Worm (Caenorhabditis elegans): Measurements from ENCODE around the gene Y80D4G.2.

Y80D4G.2 gene

DNA sequence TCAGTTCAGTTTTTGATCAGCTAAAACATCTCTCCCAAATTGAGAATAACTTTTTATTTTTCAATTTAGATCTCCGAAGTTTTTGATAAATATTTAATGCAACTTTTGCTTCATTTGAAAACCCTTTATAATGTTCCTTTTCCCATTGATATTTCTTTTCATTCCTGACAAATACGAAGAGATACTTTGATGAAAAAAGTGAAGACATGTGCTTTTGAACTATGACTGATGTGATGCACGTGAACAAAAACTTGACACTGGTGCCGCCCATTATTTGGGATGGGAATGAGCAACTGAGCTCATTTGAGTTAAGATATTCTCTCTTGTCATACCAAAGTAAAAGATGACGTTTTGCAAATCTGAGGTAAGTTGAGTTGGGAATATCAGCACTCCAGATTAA, 21.8 kb upstream of the Y80D4G.2 start, which contains the start of gene T04A6.1:
T04A6.1 (plus strand) TSS at position 301 of the 400 bp plus-strand sequence.
- TF ChIP-seq zip-5 (tag; optimal IDR thresholded peaks at IDR 0.05) (no peak), gmeb-2 (tag; optimal IDR thresholded peaks at IDR 0.05) (no peak), fax-1 (tag; optimal IDR thresholded peaks at IDR 0.05) (no peak), ceh-2 (tag; optimal IDR thresholded peaks at IDR 0.05) (no peak), pat-9 (tag; optimal IDR thresholded peaks at IDR 0.05) (no peak), ceh-24 (tag; optimal IDR thresholded peaks at IDR 0.05) (no peak)

DNA sequence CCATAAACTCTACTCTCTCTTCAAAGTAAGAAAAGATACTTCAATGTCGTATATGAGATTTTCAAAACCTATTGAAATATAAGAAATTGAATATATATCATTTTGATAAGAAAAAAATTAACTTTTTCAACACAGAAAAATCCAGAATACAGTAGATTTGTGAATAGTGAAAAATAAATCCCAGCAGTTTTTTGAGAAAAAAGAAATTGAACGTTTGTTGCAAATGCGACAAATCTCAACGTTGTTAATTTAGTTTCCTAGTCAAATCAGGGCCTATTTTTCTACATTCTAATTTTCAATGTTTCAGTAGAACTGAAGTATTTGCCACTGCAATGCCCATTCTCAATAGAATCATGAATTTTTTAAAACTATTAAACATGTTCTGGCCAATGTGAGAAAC, 20.1 kb upstream of the Y80D4G.2 start, which contains the start of gene T04A6.2:
T04A6.2 (plus strand) TSS at position 301 of the 400 bp plus-strand sequence.
- TF ChIP-seq lin-11 (tag; optimal IDR thresholded peaks at IDR 0.05), result no peak
- no peak for TF ChIP-seq ceh-14 (tag; optimal IDR thresholded peaks at IDR 0.05)
- no peak for TF ChIP-seq lim-6 (tag; optimal IDR thresholded peaks at IDR 0.05)
- TF ChIP-seq rnt-1 (tag; optimal IDR thresholded peaks at IDR 0.05), result no peak
- TF ChIP-seq pqm-1 (tag; optimal IDR thresholded peaks at IDR 0.05), result no peak
- no peak for TF ChIP-seq hlh-15 (tag; optimal IDR thresholded peaks at IDR 0.05)
- no peak for TF ChIP-seq ceh-48 (tag; optimal IDR thresholded peaks at IDR 0.05)
- TF ChIP-seq pha-2 (tag; optimal IDR thresholded peaks at IDR 0.05), result no peak
- no peak for TF ChIP-seq ceh-19 (GFP tag; optimal IDR thresholded peaks at IDR 0.05)
- no peak for TF ChIP-seq hlh-6 (tag; optimal IDR thresholded peaks at IDR 0.05)
- TF ChIP-seq sdc-2 (tag; optimal IDR thresholded peaks at IDR 0.05), result no peak
- no peak for TF ChIP-seq ceh-18 (tag; optimal IDR thresholded peaks at IDR 0.05)
- no peak for TF ChIP-seq tbx-7 (tag; optimal IDR thresholded peaks at IDR 0.05)
- TF ChIP-seq ceh-22 (tag; optimal IDR thresholded peaks at IDR 0.05), result no peak
- no peak for TF ChIP-seq nhr-11 (tag; optimal IDR thresholded peaks at IDR 0.05)
- no peak for TF ChIP-seq ceh-9 (tag; optimal IDR thresholded peaks at IDR 0.05)
- TF ChIP-seq tbx-2 (tag; optimal IDR thresholded peaks at IDR 0.05), result no peak
- no peak for TF ChIP-seq eyg-1 (tag; optimal IDR thresholded peaks at IDR 0.05)
- TF ChIP-seq hlh-30 (tag; optimal IDR thresholded peaks at IDR 0.05; ENCODE audit: insufficient read depth), result no peak
- TF ChIP-seq ceh-30 (tag; optimal IDR thresholded peaks at IDR 0.05), result no peak

DNA sequence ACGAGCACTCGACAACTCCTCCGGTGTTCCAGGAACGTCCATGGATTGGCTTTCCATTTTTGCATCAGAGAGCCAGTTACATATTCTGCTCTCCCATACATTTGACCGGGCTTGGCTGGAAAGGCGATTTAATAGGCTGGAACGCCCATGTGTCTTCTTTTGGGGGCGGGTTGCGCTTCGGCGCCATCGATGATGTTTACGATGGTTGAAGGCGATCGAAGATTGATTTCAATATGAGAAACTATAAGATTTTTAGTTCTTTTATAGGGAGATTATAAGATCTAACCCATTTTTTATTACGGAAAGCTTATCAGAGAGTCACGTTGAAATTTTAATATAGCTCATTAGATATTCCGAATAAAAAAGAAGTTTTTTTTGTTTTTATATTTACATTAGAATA, 14.8 kb upstream of the Y80D4G.2 start, which contains the start of gene nsph-4.3:
nsph-4.3 (minus strand) TSS at position 101 of the 400 bp plus-strand sequence.
- TF ChIP-seq odd-2 (tag; optimal IDR thresholded peaks at IDR 0.05) (no peak), dmd-4 (tag; optimal IDR thresholded peaks at IDR 0.05; ENCODE audit: borderline replicate concordance) (no peak), K02D7.2 (tag; optimal IDR thresholded peaks at IDR 0.05) (no peak), unc-86 (tag; optimal IDR thresholded peaks at IDR 0.05) (no peak), K09A11.1 (tag; optimal IDR thresholded peaks at IDR 0.05; ENCODE audit: insufficient read depth) (no peak), ceh-22 (tag; optimal IDR thresholded peaks at IDR 0.05) (no peak), sdc-2 (tag; optimal IDR thresholded peaks at IDR 0.05) (no peak), fkh-6 (tag; optimal IDR thresholded peaks at IDR 0.05) (no peak)

DNA sequence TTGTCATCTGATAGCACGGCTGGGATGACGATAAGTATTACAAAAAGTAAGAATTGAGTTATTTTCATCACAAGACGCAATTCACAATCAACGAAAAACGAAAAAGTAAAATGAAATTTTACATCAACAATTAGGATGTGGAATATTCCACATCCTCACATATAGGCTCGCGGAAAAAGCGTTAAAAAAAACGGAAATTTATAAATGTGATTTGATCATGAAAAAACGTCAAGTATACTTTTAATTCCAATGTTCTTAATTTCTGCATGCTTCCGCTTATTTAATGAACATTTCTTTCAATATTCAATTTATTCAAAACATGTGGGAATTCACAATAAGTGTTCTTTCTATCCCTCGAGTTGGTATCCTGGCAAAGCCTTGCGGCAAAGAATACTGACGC, 13.8 kb upstream of the Y80D4G.2 start, which contains the start of gene T04A6.3:
T04A6.3 (minus strand) TSS at position 101 of the 400 bp plus-strand sequence.
- TF ChIP-seq T23F11.4 (GFP tag; optimal IDR thresholded peaks at IDR 0.05), result no peak
- TF ChIP-seq elt-4 (tag; optimal IDR thresholded peaks at IDR 0.05), result no peak
- no peak for TF ChIP-seq pqm-1 (tag; optimal IDR thresholded peaks at IDR 0.05)
- no peak for TF ChIP-seq fkh-10 (GFP tag; optimal IDR thresholded peaks at IDR 0.05)
- TF ChIP-seq ahr-1 (tag; optimal IDR thresholded peaks at IDR 0.05), result no peak
- no peak for TF ChIP-seq tbx-7 (tag; optimal IDR thresholded peaks at IDR 0.05)
- no peak for TF ChIP-seq ceh-9 (tag; optimal IDR thresholded peaks at IDR 0.05)
- no peak for TF ChIP-seq K09A11.1 (tag; optimal IDR thresholded peaks at IDR 0.05; ENCODE audit: insufficient read depth)
- TF ChIP-seq pag-3 (tag; optimal IDR thresholded peaks at IDR 0.05; ENCODE audit: borderline replicate concordance), result no peak
- no peak for TF ChIP-seq ceh-18 (tag; optimal IDR thresholded peaks at IDR 0.05)

Data from whole organism, late embryonic.